Fruit fly (Drosophila melanogaster) whole organism, embryonic: ENCODE results near the gene CG15515.

ENCODE experiments used
- Bgb ChIP-seq: fragments of 200-800 bp; sonication (Bioruptor generic); IDR thresholded peaks from 2 replicates; pipeline ENCODE4 v1.3.6; 2022; ENCODE audit warnings: missing biosample characterization, missing genetic modification characterization; ENCODE audit not compliant: partially characterized antibody
- CG10209 ChIP-seq: fragments of 200-800 bp; sonication (Bioruptor generic); optimal IDR thresholded peaks from 3 replicates; lab custom pipeline; 2017; ENCODE audit warnings: missing biosample characterization, mild to moderate bottlenecking, missing genetic modification characterization, missing genetic modification reagents
- CG11247 ChIP-seq: fragments of 200-800 bp; sonication (Bioruptor generic); IDR thresholded peaks from 2 replicates; pipeline ENCODE4 v1.3.6; 2022; ENCODE audit warnings: missing biosample characterization, missing genetic modification characterization
- CG11560 ChIP-seq: fragments of 200-800 bp; sonication (Bioruptor generic); IDR thresholded peaks from 3 replicates; pipeline ENCODE4 v1.3.6; 2022; ENCODE audit warnings: missing biosample characterization, missing genetic modification characterization
- CG12104 ChIP-seq: fragments of 200-800 bp; sonication (Bioruptor generic); optimal IDR thresholded peaks from 3 replicates; lab custom pipeline; 2016; ENCODE audit warnings: missing biosample characterization, missing genetic modification characterization
- CG12155 ChIP-seq: fragments of 200-800 bp; sonication (Bioruptor generic); optimal IDR thresholded peaks from 3 replicates; lab custom pipeline; 2016; ENCODE audit warnings: missing biosample characterization, missing genetic modification characterization
- CG13775 ChIP-seq: fragments of 200-800 bp; sonication (Bioruptor generic); optimal IDR thresholded peaks from 3 replicates; lab custom pipeline; 2017; ENCODE audit warnings: missing biosample characterization, mild to moderate bottlenecking, missing genetic modification characterization
- CG14050 ChIP-seq: fragments of 200-800 bp; sonication (Bioruptor generic); IDR thresholded peaks from 3 replicates; pipeline ENCODE4 v1.3.6; 2022; ENCODE audit warnings: missing biosample characterization, missing genetic modification characterization
- CG14860 ChIP-seq: fragments of 200-800 bp; sonication (Bioruptor generic); IDR thresholded peaks from 3 replicates; pipeline ENCODE4 v1.3.6; 2022; ENCODE audit warnings: missing biosample characterization, missing genetic modification characterization; ENCODE audit not compliant: partially characterized antibody
- CG15479 ChIP-seq: fragments of 200-800 bp; sonication (Bioruptor generic); optimal IDR thresholded peaks from 3 replicates; lab custom pipeline; 2019; ENCODE audit warnings: missing biosample characterization, mild to moderate bottlenecking, missing genetic modification characterization, moderate library complexity
- CG15514 ChIP-seq: fragments of 200-800 bp; sonication (Bioruptor generic); optimal IDR thresholded peaks from 3 replicates; lab custom pipeline; 2017; ENCODE audit warnings: missing biosample characterization, missing genetic modification characterization, mild to moderate bottlenecking, moderate library complexity, missing genetic modification reagents
- CG1602 ChIP-seq: fragments of 200-800 bp; sonication (Bioruptor generic); optimal IDR thresholded peaks from 3 replicates; lab custom pipeline; 2016; ENCODE audit warnings: missing biosample characterization, missing genetic modification characterization
- CG16815 ChIP-seq: fragments of 200-800 bp; sonication (Bioruptor generic); optimal IDR thresholded peaks from 3 replicates; lab custom pipeline; 2017; ENCODE audit warnings: missing biosample characterization, mild to moderate bottlenecking, missing genetic modification characterization
- CG17612 ChIP-seq: fragments of 200-800 bp; sonication (Bioruptor generic); IDR thresholded peaks from 2 replicates; pipeline ENCODE4 v1.3.6; 2022; ENCODE audit warnings: missing biosample characterization, missing genetic modification characterization
- CG2678 ChIP-seq: fragments of 200-800 bp; sonication (Bioruptor generic); optimal IDR thresholded peaks from 3 replicates; lab custom pipeline; 2019; ENCODE audit warnings: missing biosample characterization, mild to moderate bottlenecking, missing genetic modification characterization, moderate library complexity
- CG33213 ChIP-seq: fragments of 200-800 bp; sonication (Bioruptor generic); optimal IDR thresholded peaks from 3 replicates; lab custom pipeline; 2016; ENCODE audit warnings: missing biosample characterization, missing genetic modification characterization
- CG3838 ChIP-seq: fragments of 200-800 bp; sonication (Bioruptor generic); optimal IDR thresholded peaks from 3 replicates; lab custom pipeline; 2016; ENCODE audit warnings: missing biosample characterization, missing genetic modification characterization
- CG3995 ChIP-seq: fragments of 200-800 bp; sonication (Bioruptor generic); optimal IDR thresholded peaks from 3 replicates; lab custom pipeline; 2016; ENCODE audit warnings: missing biosample characterization, missing genetic modification characterization
- CG4360 ChIP-seq: fragments of 200-800 bp; sonication (Bioruptor generic); IDR thresholded peaks from 2 replicates; pipeline ENCODE4 v1.3.6; 2022; ENCODE audit warnings: missing biosample characterization, missing genetic modification characterization
- CG5953 ChIP-seq: fragments of 200-800 bp; sonication (Bioruptor generic); IDR thresholded peaks from 2 replicates; pipeline ENCODE4 v1.3.6; 2022; ENCODE audit warnings: missing biosample characterization, missing genetic modification characterization
- CG6791 ChIP-seq: fragments of 200-800 bp; sonication (Bioruptor generic); IDR thresholded peaks from 3 replicates; pipeline ENCODE4 v1.3.6; 2022; ENCODE audit warnings: missing biosample characterization, missing genetic modification characterization; ENCODE audit not compliant: partially characterized antibody
- CG7963 ChIP-seq: fragments of 200-800 bp; sonication (Bioruptor generic); IDR thresholded peaks from 3 replicates; pipeline ENCODE4 v1.3.6; 2022; ENCODE audit warnings: missing biosample characterization, missing genetic modification characterization; ENCODE audit not compliant: partially characterized antibody
- CG9727 ChIP-seq: fragments of 200-800 bp; sonication (Bioruptor generic); optimal IDR thresholded peaks from 3 replicates; lab custom pipeline; 2017; ENCODE audit warnings: missing biosample characterization, mild to moderate bottlenecking, missing genetic modification characterization
- CTCF ChIP-seq: fragments of 200-800 bp; sonication (Bioruptor generic); optimal IDR thresholded peaks from 2 replicates; lab custom pipeline; 2017; ENCODE audit warnings: missing biosample characterization, mild to moderate bottlenecking, missing genetic modification characterization, moderate library complexity
- Dbx ChIP-seq: fragments of 200-800 bp; sonication (Bioruptor generic); IDR thresholded peaks from 3 replicates; pipeline ENCODE4 v1.3.6; 2022; ENCODE audit warnings: missing biosample characterization, missing genetic modification characterization
- Gug ChIP-seq: fragments of 200-800 bp; sonication (Bioruptor generic); IDR thresholded peaks from 4 replicates; pipeline ENCODE4 v1.3.6; 2022; ENCODE audit warnings: missing biosample characterization, missing genetic modification characterization
- MBD-R2 ChIP-seq: fragments of 200-800 bp; sonication (Bioruptor generic); IDR thresholded peaks from 2 replicates; pipeline ENCODE4 v1.3.6; 2022; ENCODE audit warnings: missing biosample characterization, missing genetic modification characterization
- MTF-1 ChIP-seq: fragments of 200-800 bp; sonication (Bioruptor generic); optimal IDR thresholded peaks from 2 replicates; lab custom pipeline; 2018; ENCODE audit warnings: missing biosample characterization, mild to moderate bottlenecking, missing genetic modification characterization, borderline replicate concordance
- Med ChIP-seq: fragments of 200-800 bp; sonication (Bioruptor generic); peaks from one replicate; lab custom pipeline; 2016; ENCODE audit warnings: missing biosample characterization, missing genetic modification characterization, mild to moderate bottlenecking, inconsistent platforms, moderate library complexity
- Nf-YB ChIP-seq: fragments of 200-800 bp; sonication (Bioruptor generic); optimal IDR thresholded peaks from 3 replicates; lab custom pipeline; 2019; ENCODE audit warnings: missing biosample characterization, mild to moderate bottlenecking, missing genetic modification characterization, moderate library complexity
- Nf-YC ChIP-seq: fragments of 200-800 bp; optimal IDR thresholded peaks from 3 replicates; lab custom pipeline; 2019; ENCODE audit warnings: missing biosample characterization, mild to moderate bottlenecking, missing genetic modification characterization, moderate library complexity
- PHDP ChIP-seq: fragments of 200-800 bp; sonication (Bioruptor generic); optimal IDR thresholded peaks from 3 replicates; lab custom pipeline; 2018; ENCODE audit warnings: missing biosample characterization, mild to moderate bottlenecking, missing genetic modification characterization, moderate library complexity
- Ptx1 ChIP-seq: fragments of 200-800 bp; sonication (Bioruptor generic); IDR thresholded peaks from 2 replicates; pipeline ENCODE4 v1.3.6; 2022; ENCODE audit warnings: missing biosample characterization, missing genetic modification characterization
- Xbp1 ChIP-seq: fragments of 200-800 bp; sonication (Bioruptor generic); optimal IDR thresholded peaks from 3 replicates; lab custom pipeline; 2016; ENCODE audit warnings: missing biosample characterization, mild to moderate bottlenecking, missing genetic modification characterization
- ap ChIP-seq: fragments of 200-800 bp; sonication (Bioruptor generic); IDR thresholded peaks from 2 replicates; pipeline ENCODE4 v1.3.6; 2022; ENCODE audit warnings: missing biosample characterization, missing genetic modification characterization
- az2 ChIP-seq: fragments of 200-800 bp; sonication (Bioruptor generic); optimal IDR thresholded peaks from 3 replicates; lab custom pipeline; 2016; ENCODE audit warnings: missing biosample characterization, missing genetic modification characterization
- btn ChIP-seq: fragments of 200-800 bp; sonication (Bioruptor generic); optimal IDR thresholded peaks from 2 replicates; lab custom pipeline; 2016; ENCODE audit warnings: missing biosample characterization, missing genetic modification characterization
- ci ChIP-seq: fragments of 200-800 bp; sonication (Bioruptor generic); IDR thresholded peaks from 3 replicates; pipeline ENCODE4 v1.3.6; 2022; ENCODE audit warnings: missing biosample characterization, missing genetic modification characterization
- dmrt11E ChIP-seq: fragments of 200-800 bp; sonication (Bioruptor generic); optimal IDR thresholded peaks from 3 replicates; lab custom pipeline; 2018; ENCODE audit warnings: missing biosample characterization, mild to moderate bottlenecking, missing genetic modification characterization, moderate library complexity
- dpn ChIP-seq, 2 experiments: fragments of 200-800 bp; sonication (Bioruptor generic); optimal IDR thresholded peaks; 3 replicates each; lab custom pipeline; 2016; ENCODE audit warnings: missing biosample characterization in 2 of 2, missing genetic modification characterization in 2 of 2
- insv ChIP-seq, 2 experiments: fragments of 200-800 bp; sonication (Bioruptor generic); optimal IDR thresholded peaks; 3 replicates each; lab custom pipeline; 2016 to 2018; ENCODE audit warnings: missing biosample characterization in 2 of 2, missing genetic modification characterization in 2 of 2
- inv ChIP-seq: fragments of 200-800 bp; sonication (Bioruptor generic); IDR thresholded peaks from 2 replicates; pipeline ENCODE4 v1.3.6; 2022; ENCODE audit warnings: missing biosample characterization, missing genetic modification characterization; ENCODE audit not compliant: partially characterized antibody
- lmd ChIP-seq: fragments of 200-800 bp; sonication (Bioruptor generic); IDR thresholded peaks from 2 replicates; pipeline ENCODE4 v1.3.6; 2022; ENCODE audit warnings: missing biosample characterization, missing genetic modification characterization
- pb ChIP-seq: fragments of 200-800 bp; sonication (Bioruptor generic); optimal IDR thresholded peaks from 3 replicates; lab custom pipeline; 2016; ENCODE audit warnings: missing biosample characterization, missing genetic modification characterization
- repo ChIP-seq: fragments of 200-800 bp; sonication (Bioruptor generic); optimal IDR thresholded peaks from 2 replicates; lab custom pipeline; 2016; ENCODE audit warnings: missing biosample characterization, missing genetic modification characterization
- sob ChIP-seq: fragments of 200-800 bp; sonication (Bioruptor generic); IDR thresholded peaks from 2 replicates; pipeline ENCODE4 v1.3.6; 2022; ENCODE audit warnings: missing biosample characterization, missing genetic modification characterization
- sug ChIP-seq: fragments of 200-800 bp; optimal IDR thresholded peaks from 2 replicates; lab custom pipeline; 2019; ENCODE audit warnings: missing biosample characterization, mild to moderate bottlenecking, missing genetic modification characterization, moderate library complexity
- trh ChIP-seq: fragments of 200-800 bp; sonication (Bioruptor generic); optimal IDR thresholded peaks from 2 replicates; lab custom pipeline; 2016; ENCODE audit warnings: missing biosample characterization, missing genetic modification characterization
- tup ChIP-seq: fragments of 200-800 bp; sonication (Bioruptor generic); optimal IDR thresholded peaks from 2 replicates; lab custom pipeline; 2016; ENCODE audit warnings: missing biosample characterization, mild to moderate bottlenecking, missing genetic modification characterization, moderate library complexity

Gene CG15515

DNA sequence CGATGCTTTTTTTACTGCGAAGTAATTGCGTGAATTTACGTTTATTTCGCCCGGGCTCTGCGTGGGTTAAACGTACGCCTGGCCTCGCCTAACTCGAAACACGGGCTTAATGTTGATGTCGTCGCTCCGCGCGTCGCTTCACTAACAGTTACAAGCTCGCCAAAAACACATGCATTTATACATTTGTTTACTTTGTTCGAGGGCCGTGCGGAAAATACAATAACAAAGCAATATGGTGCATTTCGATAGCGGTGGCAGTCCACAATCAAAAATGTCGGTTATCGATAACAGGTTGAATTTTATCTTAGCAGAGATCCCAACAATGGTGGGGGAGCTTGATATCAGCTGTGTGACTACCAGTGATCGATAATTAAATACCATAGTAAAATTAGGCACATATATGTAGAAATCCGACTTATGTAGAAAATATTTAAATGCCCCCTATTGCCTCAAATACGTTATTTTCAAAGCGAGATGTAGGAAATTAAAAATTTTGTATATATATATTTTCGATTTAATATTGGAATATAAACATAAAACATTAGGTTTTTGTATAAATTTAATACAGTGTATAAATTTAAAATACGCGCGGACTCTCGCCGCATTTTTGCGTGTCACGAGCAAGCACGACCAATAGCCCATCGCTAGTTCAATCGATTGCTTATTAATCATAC is 36.5 kb upstream of the CG15515 start, which contains the start of gene Zip99C (continued):
- TF ChIP-seq CG33213 (GFP tag; lab: Kevin White, UChicago) (peak; percentile 9), CTCF (GFP tag; lab: Kevin White, UChicago) (peak; percentile 63), CG6791 (GFP tag; lab: Robert Waterston, UW) (peak; percentile 66), Gug (GFP tag; lab: Robert Waterston, UW) (peak; percentile 75), Bgb (peak; percentile 87), sug (tag; lab: Kevin White, UChicago) (peak; percentile 56), ci (peak; percentile 33; the same call in 2 of the 3 replicates), CG14050 (GFP tag; lab: Robert Waterston, UW) (no peak), Nf-YB (GFP tag; lab: Kevin White, UChicago) (peak; percentile 23), CG15479 (GFP tag; lab: Kevin White, UChicago) (peak; percentile 42), pb (no peak), insv (GFP tag; optimal IDR thresholded peaks at IDR 0.05; lab: Kevin White, UChicago) (peak in 1 of 2 experiments; percentile 28), Dbx (GFP tag; lab: Robert Waterston, UW) (peak; percentile 30; the same call in 1 of the 3 replicates), CG4360 (GFP tag; lab: Robert Waterston, UW) (peak; percentile 58), CG9727 (GFP tag; lab: Kevin White, UChicago) (peak; percentile 36), az2 (GFP tag; lab: Kevin White, UChicago) (peak; percentile 39), CG12104 (GFP tag; lab: Kevin White, UChicago) (peak; percentile 45), MTF-1 (peak; percentile 100), dpn (GFP tag; optimal IDR thresholded peaks at IDR 0.05; lab: Kevin White, UChicago) (peak; percentile 46 to 52), CG5953 (no peak), inv (GFP tag; lab: Robert Waterston, UW) (peak; percentile 91), Xbp1 (GFP tag; lab: Kevin White, UChicago) (peak; percentile 49), ap (GFP tag; lab: Robert Waterston, UW) (no peak), CG13775 (peak; percentile 50), CG17612 (GFP tag; lab: Robert Waterston, UW) (no peak), btn (GFP tag; lab: Kevin White, UChicago) (no peak), CG11247 (GFP tag; lab: Robert Waterston, UW) (no peak), Med (GFP tag; lab: Kevin White, UChicago) (peak; percentile 86), CG7963 (peak; percentile 59; the same call in 2 of the 3 replicates), sob (GFP tag; lab: Robert Waterston, UW) (0 out of 2 replicates have a peak, but pooled peaks have one; percentile 25), CG3838 (peak; percentile 38), CG3995 (GFP tag; lab: Kevin White, UChicago) (peak; percentile 29), tup (peak; percentile 9), CG14860 (GFP tag; lab: Robert Waterston, UW) (peak; percentile 85), Ptx1 (GFP tag; lab: Robert Waterston, UW) (0 out of 2 replicates have a peak, but pooled peaks have one; percentile 34), trh (GFP tag; lab: Kevin White, UChicago) (no peak), CG16815 (peak; percentile 10), dmrt11E (tag; lab: Kevin White, UChicago) (peak; percentile 12), CG12155 (GFP tag; lab: Kevin White, UChicago) (peak; percentile 80), CG11560 (tag; lab: Robert Waterston, UW) (peak; percentile 59; the same call in 1 of the 3 replicates), CG15514 (no peak), CG2678 (tag; lab: Kevin White, UChicago) (peak; percentile 55), MBD-R2 (GFP tag; lab: Robert Waterston, UW) (peak; percentile 45), CG10209 (GFP tag; lab: Kevin White, UChicago) (peak; percentile 16), PHDP (tag; lab: Kevin White, UChicago) (peak; percentile 27), lmd (peak; percentile 41; the same call in 1 of the 2 replicates), CG1602 (GFP tag; lab: Kevin White, UChicago) (peak; percentile 23), Nf-YC (peak; percentile 62), repo (GFP tag; lab: Kevin White, UChicago) (no peak)
